Fruit fly (Drosophila melanogaster): ENCODE measurements around the gene pths.

pths gene

DNA sequence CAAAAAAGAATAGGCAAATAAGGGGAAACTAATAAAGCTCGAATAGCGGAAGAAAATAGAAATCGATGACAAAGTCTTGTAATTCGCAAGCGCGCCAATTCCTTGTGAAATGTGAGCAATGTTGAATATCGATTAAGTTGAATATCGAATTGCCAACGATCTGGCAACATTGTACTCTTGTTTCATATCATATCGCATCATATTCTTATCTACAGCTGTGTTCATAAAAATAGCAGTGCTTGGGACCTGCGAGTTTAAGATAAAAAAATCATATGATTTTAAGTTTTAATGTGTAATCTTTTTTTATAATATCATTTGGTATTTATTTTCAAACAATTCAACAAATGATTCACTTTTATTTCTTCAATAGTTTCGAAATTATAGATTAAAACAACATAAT, 6.0 kb downstream of the pths start (continued):
- TF ChIP-seq Adf1 (GFP tag; IDR thresholded peaks at IDR 0.05) = no peak
- peak; percentile 27 for TF ChIP-seq nerfin-1 (tag; optimal IDR thresholded peaks at IDR 0.05)
- TF ChIP-seq Stat92E (GFP tag; optimal IDR thresholded peaks at IDR 0.05) = no peak
- TF ChIP-seq Asciz (GFP tag; optimal IDR thresholded peaks at IDR 0.05) = peak; percentile 35
- TF ChIP-seq en (GFP tag; optimal IDR thresholded peaks at IDR 0.05) = no peak
- no peak for TF ChIP-seq CG15073 (GFP tag; optimal IDR thresholded peaks at IDR 0.05)
- no peak for TF ChIP-seq h (optimal IDR thresholded peaks at IDR 0.05)
- TF ChIP-seq zen2 (GFP tag; IDR thresholded peaks at IDR 0.05; ENCODE audit: partially characterized antibody) = peak; percentile 73; the same call in 1 of the 3 replicates
- TF ChIP-seq CoRest (tag; optimal IDR thresholded peaks at IDR 0.05) = peak; percentile 66
- TF ChIP-seq al (GFP tag; IDR thresholded peaks at IDR 0.05) = peak; percentile 58
- 0 out of 2 replicates have a peak, but pooled peaks have one; percentile 40 for TF ChIP-seq sob (GFP tag; IDR thresholded peaks at IDR 0.05)
- TF ChIP-seq nom (GFP tag; optimal IDR thresholded peaks at IDR 0.05) = no peak
- no peak for TF ChIP-seq CG13624 (GFP tag; optimal IDR thresholded peaks at IDR 0.05)
- no peak for TF ChIP-seq chinmo (GFP tag; IDR thresholded peaks at IDR 0.05; ENCODE audit: partially characterized antibody)
- TF ChIP-seq HHEX (GFP tag; optimal IDR thresholded peaks at IDR 0.05) = peak; percentile 53
- no peak for TF ChIP-seq p53 (GFP tag; optimal IDR thresholded peaks at IDR 0.05)
- peak; percentile 21 for TF ChIP-seq CG33557 (GFP tag; optimal IDR thresholded peaks at IDR 0.05)
- peak; percentile 69; the same call in 2 of the 3 replicates for TF ChIP-seq hb (GFP tag; IDR thresholded peaks at IDR 0.05; ENCODE audit: partially characterized antibody)
- TF ChIP-seq Ets97D (GFP tag; optimal IDR thresholded peaks at IDR 0.05) = peak; percentile 55
- peak; percentile 75 for TF ChIP-seq slbo (GFP tag; IDR thresholded peaks at IDR 0.05)
- TF ChIP-seq dysf (GFP tag; IDR thresholded peaks at IDR 0.05) = peak; percentile 73
- TF ChIP-seq CG4854 (GFP tag; optimal IDR thresholded peaks at IDR 0.05) = no peak
- TF ChIP-seq gfzf (GFP tag; optimal IDR thresholded peaks at IDR 0.05) = no peak
- TF ChIP-seq Antp (GFP tag; optimal IDR thresholded peaks at IDR 0.05) = peak; percentile 14
- peak; percentile 67 for TF ChIP-seq CG17359 (tag; optimal IDR thresholded peaks at IDR 0.05)
- peak; percentile 59 for TF ChIP-seq PHDP (tag; optimal IDR thresholded peaks at IDR 0.05)
- peak; percentile 36 to 49 for TF ChIP-seq dpn (GFP tag; optimal IDR thresholded peaks at IDR 0.05)
- peak; percentile 32 for TF ChIP-seq CG9437 (GFP tag; optimal IDR thresholded peaks at IDR 0.05)
- TF ChIP-seq ro (GFP tag; IDR thresholded peaks at IDR 0.05) = no peak
- no peak for TF ChIP-seq peb (GFP tag; IDR thresholded peaks at IDR 0.05)
- TF ChIP-seq Kr (GFP tag; optimal IDR thresholded peaks at IDR 0.05) = no peak
- TF ChIP-seq crp (GFP tag; optimal IDR thresholded peaks at IDR 0.05) = peak in 1 of 2 experiments; percentile 10
- no peak for TF ChIP-seq fu2 (GFP tag; optimal IDR thresholded peaks at IDR 0.05)
- TF ChIP-seq H15 (GFP tag; IDR thresholded peaks at IDR 0.05) = no peak
- TF ChIP-seq croc (GFP tag; conservative IDR thresholded peaks at IDR 0.05) = no peak
- peak; percentile 12 for TF ChIP-seq CG12744 (GFP tag; optimal IDR thresholded peaks at IDR 0.05)
- TF ChIP-seq CG10274 (GFP tag; optimal IDR thresholded peaks at IDR 0.05) = no peak
- TF ChIP-seq pfk (GFP tag; optimal IDR thresholded peaks at IDR 0.05) = no peak
- TF ChIP-seq Sry-δ (GFP tag; optimal IDR thresholded peaks at IDR 0.05) = peak; percentile 68
- TF ChIP-seq MESR4 (GFP tag; optimal IDR thresholded peaks at IDR 0.05) = no peak
- TF ChIP-seq org-1 (GFP tag; optimal IDR thresholded peaks at IDR 0.05) = no peak
- TF ChIP-seq CG7745 (tag; optimal IDR thresholded peaks at IDR 0.05) = no peak
- TF ChIP-seq Optix (GFP tag; IDR thresholded peaks at IDR 0.05) = no peak
- peak; percentile 51 for TF ChIP-seq sug (tag; optimal IDR thresholded peaks at IDR 0.05)
- TF ChIP-seq E2f1 (GFP tag; IDR thresholded peaks at IDR 0.05) = peak; percentile 60
- TF ChIP-seq E2f2 (GFP tag; IDR thresholded peaks at IDR 0.05) = peak; percentile 91
- no peak for TF ChIP-seq tup (GFP tag; optimal IDR thresholded peaks at IDR 0.05)
- TF ChIP-seq CG4730 (GFP tag; IDR thresholded peaks at IDR 0.05) = 0 out of 2 replicates have a peak, but pooled peaks have one; percentile 8
- TF ChIP-seq Lim3 (GFP tag; IDR thresholded peaks at IDR 0.05) = no peak
- no peak for TF ChIP-seq CG6813 (GFP tag; optimal IDR thresholded peaks at IDR 0.05)
- peak; percentile 12 for TF ChIP-seq pum (GFP tag; optimal IDR thresholded peaks at IDR 0.05)
